Fruit fly (Drosophila melanogaster) whole organism, embryonic: Measurements from ENCODE around the gene CG8419.

Experiments
- Awh ChIP-seq: fragments of 200-800 bp; sonication (Bioruptor generic); IDR thresholded peaks from 2 replicates; pipeline ENCODE4, ENCODE4 v1.3.6; 2022; ENCODE audit warnings: missing biosample characterization, missing genetic modification characterization
- CG10321 ChIP-seq: fragments of 200-800 bp; sonication (Bioruptor generic); IDR thresholded peaks from 2 replicates; pipeline ENCODE4 v1.3.6; 2022; ENCODE audit warnings: missing biosample characterization, missing genetic modification characterization
- CG10959 ChIP-seq: fragments of 200-800 bp; sonication (Bioruptor generic); IDR thresholded peaks from 2 replicates; pipeline ENCODE4 v1.3.6; 2022; ENCODE audit warnings: missing biosample characterization, missing genetic modification characterization
- CG11723 ChIP-seq: fragments of 200-800 bp; sonication (Bioruptor generic); optimal IDR thresholded peaks from 2 replicates; lab custom pipeline; 2017; ENCODE audit warnings: missing biosample characterization, mild to moderate bottlenecking, missing genetic modification characterization
- CG12236 ChIP-seq: fragments of 200-800 bp; sonication (Bioruptor generic); optimal IDR thresholded peaks from 2 replicates; lab custom pipeline; 2016; ENCODE audit warnings: missing biosample characterization, missing genetic modification characterization
- CG14860 ChIP-seq: fragments of 200-800 bp; sonication (Bioruptor generic); IDR thresholded peaks from 3 replicates; pipeline ENCODE4 v1.3.6; 2022; ENCODE audit warnings: missing biosample characterization, missing genetic modification characterization; ENCODE audit not compliant: partially characterized antibody
- CG17385 ChIP-seq: fragments of 200-800 bp; sonication (Bioruptor generic); optimal IDR thresholded peaks from 3 replicates; lab custom pipeline; 2018; ENCODE audit warnings: missing biosample characterization, mild to moderate bottlenecking, missing genetic modification characterization
- CG17612 ChIP-seq: fragments of 200-800 bp; sonication (Bioruptor generic); IDR thresholded peaks from 2 replicates; pipeline ENCODE4 v1.3.6; 2022; ENCODE audit warnings: missing biosample characterization, missing genetic modification characterization
- CG2199 ChIP-seq: fragments of 200-800 bp; sonication (Bioruptor generic); IDR thresholded peaks from 3 replicates; pipeline ENCODE4 v1.3.6; 2022; ENCODE audit warnings: missing biosample characterization, missing genetic modification characterization
- CG2202 ChIP-seq: fragments of 200-800 bp; sonication (Bioruptor generic); optimal IDR thresholded peaks from 2 replicates; lab custom pipeline; 2018; ENCODE audit warnings: missing biosample characterization, mild to moderate bottlenecking, missing genetic modification characterization
- CG31388 ChIP-seq: fragments of 200-800 bp; sonication (Bioruptor generic); optimal IDR thresholded peaks from 2 replicates; lab custom pipeline; 2016; ENCODE audit warnings: missing biosample characterization, missing genetic modification characterization
- CG3995 ChIP-seq: fragments of 200-800 bp; sonication (Bioruptor generic); optimal IDR thresholded peaks from 3 replicates; lab custom pipeline; 2016; ENCODE audit warnings: missing biosample characterization, missing genetic modification characterization
- CG4360 ChIP-seq: fragments of 200-800 bp; sonication (Bioruptor generic); IDR thresholded peaks from 2 replicates; pipeline ENCODE4 v1.3.6; 2022; ENCODE audit warnings: missing biosample characterization, missing genetic modification characterization
- CG4617 ChIP-seq: fragments of 200-800 bp; sonication (Bioruptor generic); optimal IDR thresholded peaks from 3 replicates; lab custom pipeline; 2016; ENCODE audit warnings: missing biosample characterization, missing genetic modification characterization, borderline replicate concordance
- CG5180 ChIP-seq: fragments of 200-800 bp; sonication (Bioruptor generic); optimal IDR thresholded peaks from 3 replicates; lab custom pipeline; 2017; ENCODE audit warnings: missing biosample characterization, missing genetic modification characterization, mild to moderate bottlenecking, moderate library complexity, missing genetic modification reagents
- CG8290 ChIP-seq, 3 experiments: fragments of 200-800 bp; sonication (Bioruptor generic); optimal IDR thresholded peaks; 2 replicates each; lab custom pipeline; 2016 to 2019; ENCODE audit warnings: missing biosample characterization in 3 of 3, missing genetic modification characterization in 3 of 3, mild to moderate bottlenecking in 2 of 3, moderate library complexity in 1 of 3
- CG8478 ChIP-seq: fragments of >200 bp; optimal IDR thresholded peaks from 2 replicates; lab custom pipeline; 2018
- CG9215 ChIP-seq: fragments of 200-800 bp; sonication (Bioruptor generic); IDR thresholded peaks from 2 replicates; pipeline ENCODE4 v1.3.6; 2022; ENCODE audit warnings: missing biosample characterization, missing genetic modification characterization
- CG9876 ChIP-seq: fragments of 200-800 bp; sonication (Bioruptor generic); optimal IDR thresholded peaks from 2 replicates; lab custom pipeline; 2016; ENCODE audit warnings: missing biosample characterization, missing genetic modification characterization
- CHES-1-like ChIP-seq: fragments of 200-800 bp; sonication (Bioruptor generic); optimal IDR thresholded peaks from 2 replicates; lab custom pipeline; 2016; ENCODE audit warnings: missing biosample characterization, missing genetic modification characterization
- E2f2 ChIP-seq: fragments of 200-800 bp; sonication (Bioruptor generic); IDR thresholded peaks from 2 replicates; pipeline ENCODE4 v1.3.6; 2022; ENCODE audit warnings: missing biosample characterization, missing genetic modification characterization
- Ets97D ChIP-seq: fragments of 200-800 bp; sonication (Bioruptor generic); optimal IDR thresholded peaks from 3 replicates; lab custom pipeline; 2016; ENCODE audit warnings: missing biosample characterization, missing genetic modification characterization
- HLH3B ChIP-seq: fragments of 200-800 bp; sonication (Bioruptor generic); IDR thresholded peaks from 2 replicates; pipeline ENCODE4 v1.3.6; 2022; ENCODE audit warnings: missing biosample characterization, missing genetic modification characterization
- HLH4C ChIP-seq: fragments of 200-800 bp; sonication (Bioruptor generic); IDR thresholded peaks from 3 replicates; pipeline ENCODE4 v1.3.6; 2022; ENCODE audit warnings: missing biosample characterization, missing genetic modification characterization; ENCODE audit not compliant: partially characterized antibody
- HmgD ChIP-seq: fragments of 200-800 bp; sonication (Bioruptor generic); optimal IDR thresholded peaks from 3 replicates; lab custom pipeline; 2016; ENCODE audit warnings: missing biosample characterization, missing genetic modification characterization
- Hr3 ChIP-seq: fragments of 200-800 bp; sonication (Bioruptor generic); optimal IDR thresholded peaks from 3 replicates; lab custom pipeline; 2016; ENCODE audit warnings: missing biosample characterization, missing genetic modification characterization
- Kr ChIP-seq: fragments of 200-800 bp; sonication (Bioruptor generic); optimal IDR thresholded peaks from 2 replicates; lab custom pipeline; 2017; ENCODE audit warnings: missing biosample characterization, mild to moderate bottlenecking, missing genetic modification characterization
- MESR4 ChIP-seq: fragments of 200-800 bp; sonication (Bioruptor generic); optimal IDR thresholded peaks from 2 replicates; lab custom pipeline; 2018; ENCODE audit warnings: missing biosample characterization, mild to moderate bottlenecking, missing genetic modification characterization, moderate library complexity
- Meics ChIP-seq: fragments of 200-800 bp; sonication (Bioruptor generic); optimal IDR thresholded peaks from 2 replicates; lab custom pipeline; 2017; ENCODE audit warnings: missing biosample characterization, mild to moderate bottlenecking, missing genetic modification characterization
- Myb ChIP-seq: fragments of 200-800 bp; sonication (Bioruptor generic); optimal IDR thresholded peaks from 2 replicates; lab custom pipeline; 2016; ENCODE audit warnings: missing biosample characterization, missing genetic modification characterization
- Pdp1 ChIP-seq, 2 experiments: fragments of 200-800 bp; sonication (Bioruptor generic); optimal IDR thresholded peaks; 3 replicates each; lab custom pipeline; 2016; ENCODE audit warnings: missing biosample characterization in 2 of 2, missing genetic modification characterization in 2 of 2, mild to moderate bottlenecking in 1 of 2, moderate library complexity in 1 of 2
- Stat92E ChIP-seq, 3 experiments: fragments of >200 bp in 2 of 3; fragments of 200-800 bp in 1 of 3; sonication (Bioruptor generic) in 1 of 3; optimal IDR thresholded peaks; 2 replicates each; lab custom pipeline; 2017 to 2019; ENCODE audit warnings: missing biosample characterization in 3 of 3, missing genetic modification characterization in 3 of 3, mild to moderate bottlenecking in 1 of 3, moderate library complexity in 1 of 3
- Xbp1 ChIP-seq: fragments of 200-800 bp; sonication (Bioruptor generic); optimal IDR thresholded peaks from 3 replicates; lab custom pipeline; 2016; ENCODE audit warnings: missing biosample characterization, mild to moderate bottlenecking, missing genetic modification characterization
- aop ChIP-seq: fragments of 200-800 bp; sonication (Bioruptor generic); IDR thresholded peaks from 2 replicates; pipeline ENCODE4 v1.3.6; 2022; ENCODE audit warnings: missing biosample characterization, missing genetic modification characterization
- ato ChIP-seq: fragments of 200-800 bp; sonication (Bioruptor generic); IDR thresholded peaks from 2 replicates; pipeline ENCODE4 v1.3.6; 2022; ENCODE audit warnings: missing biosample characterization, missing genetic modification characterization; ENCODE audit not compliant: partially characterized antibody
- az2 ChIP-seq: fragments of 200-800 bp; sonication (Bioruptor generic); optimal IDR thresholded peaks from 3 replicates; lab custom pipeline; 2016; ENCODE audit warnings: missing biosample characterization, missing genetic modification characterization
- bbx ChIP-seq: fragments of 200-800 bp; sonication (Bioruptor generic); IDR thresholded peaks from 2 replicates; pipeline ENCODE4 v1.3.6; 2022; ENCODE audit warnings: missing biosample characterization, missing genetic modification characterization; ENCODE audit not compliant: partially characterized antibody
- bowl ChIP-seq: fragments of 200-800 bp; sonication (Bioruptor generic); IDR thresholded peaks from 2 replicates; pipeline ENCODE4 v1.3.6; 2022; ENCODE audit warnings: missing biosample characterization, missing genetic modification characterization
- dimm ChIP-seq: fragments of 200-800 bp; sonication (Bioruptor generic); IDR thresholded peaks from 2 replicates; pipeline ENCODE4 v1.3.6; 2022; ENCODE audit warnings: missing biosample characterization, missing genetic modification characterization
- dpn ChIP-seq, 2 experiments: fragments of 200-800 bp; sonication (Bioruptor generic); optimal IDR thresholded peaks; 3 replicates each; lab custom pipeline; 2016; ENCODE audit warnings: missing biosample characterization in 2 of 2, missing genetic modification characterization in 2 of 2
- ewg ChIP-seq: fragments of 200-800 bp; sonication (Bioruptor generic); optimal IDR thresholded peaks from 3 replicates; lab custom pipeline; 2017; ENCODE audit warnings: mild to moderate bottlenecking, missing biosample characterization, missing genetic modification reagents, missing genetic modification characterization
- gt ChIP-seq: fragments of 200-800 bp; sonication (Bioruptor generic); IDR thresholded peaks from 2 replicates; pipeline ENCODE4 v1.3.6; 2022; ENCODE audit warnings: missing biosample characterization, missing genetic modification characterization
- klu ChIP-seq: fragments of 200-800 bp; sonication (Bioruptor generic); IDR thresholded peaks from 2 replicates; pipeline ENCODE4 v1.3.6; 2022; ENCODE audit warnings: missing biosample characterization, missing genetic modification characterization
- odd ChIP-seq: fragments of 200-800 bp; sonication (Bioruptor generic); optimal IDR thresholded peaks from 2 replicates; lab custom pipeline; 2017; ENCODE audit warnings: missing biosample characterization, mild to moderate bottlenecking, missing genetic modification characterization
- pho ChIP-seq: fragments of 200-800 bp; sonication (Bioruptor generic); optimal IDR thresholded peaks from 2 replicates; lab custom pipeline; 2016; ENCODE audit warnings: missing biosample characterization, missing genetic modification characterization
- sna ChIP-seq: fragments of 200-800 bp; sonication (Bioruptor generic); IDR thresholded peaks from 2 replicates; pipeline ENCODE4 v1.3.6; 2022; ENCODE audit warnings: missing biosample characterization, missing genetic modification characterization; ENCODE audit not compliant: partially characterized antibody
- sr ChIP-seq: fragments of 200-800 bp; sonication (Bioruptor generic); IDR thresholded peaks from 3 replicates; pipeline ENCODE4 v1.3.6; 2022; ENCODE audit warnings: missing biosample characterization, missing genetic modification characterization
- tgo ChIP-seq: fragments of 200-800 bp; sonication (Bioruptor generic); IDR thresholded peaks from 3 replicates; pipeline ENCODE4 v1.3.6; 2022; ENCODE audit warnings: missing biosample characterization, missing genetic modification characterization
- trh ChIP-seq: fragments of 200-800 bp; sonication (Bioruptor generic); optimal IDR thresholded peaks from 2 replicates; lab custom pipeline; 2016; ENCODE audit warnings: missing biosample characterization, missing genetic modification characterization
- usp ChIP-seq: fragments of >200 bp; optimal IDR thresholded peaks from 2 replicates; lab custom pipeline; 2017; ENCODE audit warnings: missing biosample characterization, missing genetic modification characterization
- vnd ChIP-seq: fragments of 200-800 bp; sonication (Bioruptor generic); IDR thresholded peaks from 3 replicates; pipeline ENCODE4 v1.3.6; 2022; ENCODE audit warnings: missing biosample characterization, missing genetic modification characterization; ENCODE audit not compliant: partially characterized antibody

The CG8419 gene

DNA sequence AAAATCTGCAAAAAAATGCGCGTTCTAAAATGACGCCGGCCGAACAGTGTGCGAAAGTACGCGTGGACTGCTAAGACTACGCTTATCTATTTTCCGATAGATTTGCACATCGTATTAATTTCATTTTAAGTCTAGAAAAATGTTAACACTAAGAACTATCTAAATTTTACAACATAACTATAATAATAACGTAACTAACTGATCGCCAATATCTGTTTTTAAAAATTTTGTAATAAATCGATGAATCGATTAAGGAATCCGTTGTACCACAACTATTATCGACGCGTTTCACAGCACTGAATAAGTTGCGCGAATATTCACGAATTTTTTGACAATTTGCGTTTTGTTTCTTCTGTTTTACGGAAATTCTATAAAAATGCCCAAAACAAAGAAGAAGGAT, 5.1 kb downstream of the CG8419 start, which contains the start of gene Ssb-c31a (continued):
- no peak for TF ChIP-seq CG4360 (GFP tag; lab: Robert Waterston, UW)
- TF ChIP-seq bowl (GFP tag; lab: Robert Waterston, UW), result no peak
- peak; percentile 56 to 61 for TF ChIP-seq Pdp1 (GFP tag; optimal IDR thresholded peaks at IDR 0.05; lab: Kevin White, UChicago)
- no peak for TF ChIP-seq CG2202 (tag; lab: Kevin White, UChicago)
- no peak for TF ChIP-seq aop
- TF ChIP-seq pho (GFP tag; lab: Kevin White, UChicago), result peak; percentile 62
- no peak for TF ChIP-seq ato (GFP tag; lab: Robert Waterston, UW)
- TF ChIP-seq Xbp1 (GFP tag; lab: Kevin White, UChicago), result peak; percentile 69
- no peak for TF ChIP-seq CG12236 (GFP tag; lab: Kevin White, UChicago)
- peak; percentile 39 for TF ChIP-seq CHES-1-like
- TF ChIP-seq CG8290 (GFP tag; optimal IDR thresholded peaks at IDR 0.05; lab: Kevin White, UChicago), result peak; percentile 71
- TF ChIP-seq CG8290 (tag; optimal IDR thresholded peaks at IDR 0.05; lab: Kevin White, UChicago), result peak; percentile 54 to 61
- TF ChIP-seq E2f2, result peak; percentile 82
- TF ChIP-seq gt (GFP tag; lab: Robert Waterston, UW), result no peak
- TF ChIP-seq CG8478, result no peak
- no peak for TF ChIP-seq Stat92E (GFP tag; optimal IDR thresholded peaks at IDR 0.05; lab: Kevin White, UChicago)
- peak; percentile 48 to 57 for TF ChIP-seq dpn (GFP tag; optimal IDR thresholded peaks at IDR 0.05; lab: Kevin White, UChicago)
- no peak for TF ChIP-seq CG5180 (GFP tag; lab: Kevin White, UChicago)
- peak; percentile 46 for TF ChIP-seq az2 (GFP tag; lab: Kevin White, UChicago)
- TF ChIP-seq CG10321 (GFP tag; lab: Robert Waterston, UW), result no peak
- TF ChIP-seq klu (GFP tag; lab: Robert Waterston, UW), result no peak; the same call in 1 of the 2 replicates
- no peak for TF ChIP-seq CG2199
- peak; percentile 47; the same call in 1 of the 3 replicates for TF ChIP-seq CG14860 (GFP tag; lab: Robert Waterston, UW)
- TF ChIP-seq trh, result no peak
- no peak for TF ChIP-seq CG11723
- peak; percentile 30 for TF ChIP-seq Meics (GFP tag; lab: Kevin White, UChicago)
- TF ChIP-seq bbx, result peak; percentile 40; the same call in 1 of the 2 replicates
- TF ChIP-seq vnd, result peak; percentile 70
- no peak for TF ChIP-seq sr (GFP tag; lab: Robert Waterston, UW)
- no peak for TF ChIP-seq HmgD (GFP tag; lab: Kevin White, UChicago)
- TF ChIP-seq CG4617 (GFP tag; lab: Kevin White, UChicago), result peak; percentile 68
- peak; percentile 66 for TF ChIP-seq Ets97D (GFP tag; lab: Kevin White, UChicago)
- peak; percentile 18 for TF ChIP-seq Hr3 (GFP tag; lab: Kevin White, UChicago)
- no peak for TF ChIP-seq usp (GFP tag; lab: Kevin White, UChicago)
- TF ChIP-seq CG3995 (GFP tag; lab: Kevin White, UChicago), result peak; percentile 46
- peak; percentile 47; the same call in 1 of the 3 replicates for TF ChIP-seq tgo (GFP tag; lab: Robert Waterston, UW)
- no peak for TF ChIP-seq Awh
- TF ChIP-seq MESR4 (GFP tag; lab: Kevin White, UChicago), result peak; percentile 2
- TF ChIP-seq CG31388 (GFP tag; lab: Kevin White, UChicago), result no peak
- TF ChIP-seq CG17612, result no peak
- no peak for TF ChIP-seq CG10959 (GFP tag; lab: Robert Waterston, UW)
- TF ChIP-seq CG9876, result no peak
- TF ChIP-seq ewg, result peak; percentile 24
- peak; percentile 35 for TF ChIP-seq Myb (GFP tag; lab: Kevin White, UChicago)
- no peak for TF ChIP-seq dimm
- peak; percentile 66 for TF ChIP-seq CG17385 (GFP tag; lab: Kevin White, UChicago)
- TF ChIP-seq Kr (GFP tag; lab: Kevin White, UChicago), result no peak
- peak; percentile 14 for TF ChIP-seq odd (GFP tag; lab: Kevin White, UChicago)
- peak; percentile 57 for TF ChIP-seq CG9215 (GFP tag; lab: Robert Waterston, UW)
- peak; percentile 69 for TF ChIP-seq HLH4C (GFP tag; lab: Robert Waterston, UW)
- TF ChIP-seq sna (GFP tag; lab: Robert Waterston, UW), result peak; percentile 63; the same call in 1 of the 2 replicates
- 0 out of 2 replicates have a peak, but pooled peaks have one; percentile 16 for TF ChIP-seq HLH3B (GFP tag; lab: Robert Waterston, UW)
